Worm (Caenorhabditis elegans) whole organism, L2 larva: Measurements from ENCODE around the gene T28C6.10.

Experiments
- C34F6.9 ChIP-seq: fragments of 150-350 bp; optimal IDR thresholded peaks from 2 replicates; lab custom pipeline; 2014; ENCODE audit warnings: missing biosample characterization, missing genetic modification characterization
- F13H6.1 ChIP-seq: sonication (generic microtip); optimal IDR thresholded peaks from 2 replicates; lab custom pipeline; 2016; ENCODE audit warnings: missing genetic modification characterization, missing compliant biosample characterization
- R02D3.7 ChIP-seq: fragments of 150-350 bp; optimal IDR thresholded peaks from 2 replicates; lab custom pipeline; 2014; ENCODE audit warnings: missing biosample characterization, missing genetic modification characterization
- Y55F3AM.14 ChIP-seq: fragments of 200-800 bp; sonication (Bioruptor generic); optimal IDR thresholded peaks from 2 replicates; lab custom pipeline; 2018; ENCODE audit warnings: mild to moderate bottlenecking, missing genetic modification characterization, missing compliant biosample characterization
- ZK546.5 ChIP-seq: sonication (generic microtip); optimal IDR thresholded peaks from 2 replicates; lab custom pipeline; 2017; ENCODE audit warnings: missing biosample characterization, missing genetic modification characterization
- aly-2 ChIP-seq: fragments of 150-350 bp; optimal IDR thresholded peaks from 2 replicates; lab custom pipeline; 2014; ENCODE audit warnings: missing biosample characterization, missing genetic modification characterization
- ama-1 ChIP-seq: fragments of 150-350 bp; optimal IDR thresholded peaks from 2 replicates; lab custom pipeline; 2018; ENCODE audit warnings: inconsistent platforms
- blmp-1 ChIP-seq: sonication (generic microtip); optimal IDR thresholded peaks from 2 replicates; lab custom pipeline; 2017; ENCODE audit warnings: missing genetic modification characterization, mild to moderate bottlenecking, missing compliant biosample characterization, antibody characterized with exemption, moderate library complexity; ENCODE audit not compliant: insufficient read depth
- ceh-16 ChIP-seq: fragments of 150-350 bp; optimal IDR thresholded peaks from 2 replicates; lab custom pipeline; 2014; ENCODE audit warnings: missing biosample characterization, missing genetic modification characterization
- ceh-82 ChIP-seq: fragments of 150-350 bp; optimal IDR thresholded peaks from 2 replicates; lab custom pipeline; 2014; ENCODE audit warnings: missing biosample characterization, missing genetic modification characterization
- crh-2 ChIP-seq: sonication (generic microtip); optimal IDR thresholded peaks from 2 replicates; lab custom pipeline; 2017; ENCODE audit warnings: missing biosample characterization, missing genetic modification characterization
- egl-27 ChIP-seq: sonication (generic microtip); optimal IDR thresholded peaks from 3 replicates; lab custom pipeline; 2017; ENCODE audit warnings: missing biosample characterization, missing genetic modification reagents, missing genetic modification characterization
- elt-1 ChIP-seq: fragments of 150-350 bp; optimal IDR thresholded peaks from 2 replicates; lab custom pipeline; 2014; ENCODE audit warnings: missing biosample characterization, missing genetic modification characterization
- elt-3 ChIP-seq: sonication (generic microtip); optimal IDR thresholded peaks from 2 replicates; lab custom pipeline; 2017; ENCODE audit warnings: missing biosample characterization, missing genetic modification characterization
- fos-1 ChIP-seq: fragments of 150-350 bp; optimal IDR thresholded peaks from 2 replicates; lab custom pipeline; 2014; ENCODE audit warnings: missing biosample characterization, missing genetic modification characterization
- gmeb-1 ChIP-seq: fragments of 150-350 bp; optimal IDR thresholded peaks from 2 replicates; lab custom pipeline; 2014; ENCODE audit warnings: missing biosample characterization, missing genetic modification characterization
- lin-11 ChIP-seq: fragments of 150-350 bp; sonication (generic microtip); optimal IDR thresholded peaks from 2 replicates; lab custom pipeline; 2014; ENCODE audit warnings: missing biosample characterization, missing genetic modification characterization, inconsistent platforms, mixed read lengths
- lin-13 ChIP-seq: fragments of 150-350 bp; optimal IDR thresholded peaks from 2 replicates; lab custom pipeline; 2014; ENCODE audit warnings: missing biosample characterization, missing genetic modification reagents, missing genetic modification characterization
- lin-39 ChIP-seq: fragments of 150-350 bp; optimal IDR thresholded peaks from 2 replicates; lab custom pipeline; 2014; ENCODE audit warnings: missing biosample characterization, missing genetic modification reagents, missing genetic modification characterization
- mab-5 ChIP-seq: fragments of 150-350 bp; optimal IDR thresholded peaks from 2 replicates; lab custom pipeline; 2014; ENCODE audit warnings: missing biosample characterization, missing genetic modification characterization
- mbf-1 ChIP-seq: sonication (generic microtip); optimal IDR thresholded peaks from 2 replicates; lab custom pipeline; 2017; ENCODE audit warnings: missing biosample characterization, missing genetic modification characterization
- mdl-1 ChIP-seq, 2 experiments: fragments of 150-350 bp in 1 of 2; sonication (generic microtip) in 1 of 2; optimal IDR thresholded peaks; 2 replicates each; lab custom pipeline; 2017; ENCODE audit warnings: missing biosample characterization in 2 of 2, missing genetic modification characterization in 2 of 2
- nhr-10 ChIP-seq: sonication (generic microtip); optimal IDR thresholded peaks from 2 replicates; lab custom pipeline; 2017; ENCODE audit warnings: missing biosample characterization, missing genetic modification characterization
- nhr-11 ChIP-seq: fragments of 150-350 bp; optimal IDR thresholded peaks from 2 replicates; lab custom pipeline; 2014; ENCODE audit warnings: missing biosample characterization, missing genetic modification characterization
- nhr-129 ChIP-seq: fragments of 150-350 bp; optimal IDR thresholded peaks from 2 replicates; lab custom pipeline; 2014; ENCODE audit warnings: missing biosample characterization, missing genetic modification characterization
- nhr-23 ChIP-seq: fragments of 150-350 bp; optimal IDR thresholded peaks from 2 replicates; lab custom pipeline; 2014; ENCODE audit warnings: missing biosample characterization, missing genetic modification reagents, missing genetic modification characterization
- nhr-237 ChIP-seq: fragments of 150-350 bp; optimal IDR thresholded peaks from 2 replicates; lab custom pipeline; 2014; ENCODE audit warnings: missing biosample characterization, missing genetic modification characterization
- nhr-6 ChIP-seq: fragments of 150-350 bp; optimal IDR thresholded peaks from 2 replicates; lab custom pipeline; 2014; ENCODE audit warnings: missing biosample characterization, missing genetic modification characterization
- nhr-77 ChIP-seq: fragments of 150-350 bp; optimal IDR thresholded peaks from 2 replicates; lab custom pipeline; 2014; ENCODE audit warnings: missing biosample characterization, missing genetic modification characterization
- sem-4 ChIP-seq: fragments of 150-350 bp; optimal IDR thresholded peaks from 2 replicates; lab custom pipeline; 2014; ENCODE audit warnings: missing biosample characterization, missing genetic modification reagents, missing genetic modification characterization
- skn-1 ChIP-seq: sonication (generic microtip); optimal IDR thresholded peaks from 2 replicates; lab custom pipeline; 2017; ENCODE audit warnings: missing biosample characterization, missing genetic modification characterization
- sma-9 ChIP-seq, 2 experiments: fragments of 150-350 bp in 1 of 2; sonication (generic microtip) in 1 of 2; optimal IDR thresholded peaks; 2 replicates each; lab custom pipeline; 2014 to 2016; ENCODE audit warnings: missing genetic modification characterization in 2 of 2, mild to moderate bottlenecking in 1 of 2, missing biosample characterization in 1 of 2, missing compliant biosample characterization in 1 of 2, missing genetic modification reagents in 1 of 2, moderate library complexity in 1 of 2
- snpc-4 ChIP-seq: fragments of 150-350 bp; optimal IDR thresholded peaks from 2 replicates; lab custom pipeline; 2014; ENCODE audit warnings: missing biosample characterization, missing genetic modification characterization
- unc-39 ChIP-seq: fragments of 150-350 bp; optimal IDR thresholded peaks from 2 replicates; lab custom pipeline; 2014; ENCODE audit warnings: missing biosample characterization, missing genetic modification characterization
- unc-55 ChIP-seq: fragments of 150-350 bp; sonication (generic microtip); optimal IDR thresholded peaks from 3 replicates; lab custom pipeline; 2014; ENCODE audit warnings: missing biosample characterization, missing genetic modification reagents, missing genetic modification characterization
- unc-62 ChIP-seq: fragments of 150-350 bp; optimal IDR thresholded peaks from 2 replicates; lab custom pipeline; 2014; ENCODE audit warnings: missing biosample characterization, missing genetic modification reagents, missing genetic modification characterization
- zag-1 ChIP-seq: fragments of 150-350 bp; optimal IDR thresholded peaks from 2 replicates; lab custom pipeline; 2014; ENCODE audit warnings: missing biosample characterization, missing genetic modification characterization
- ztf-1 ChIP-seq: fragments of 200-800 bp; sonication (Bioruptor generic); conservative IDR thresholded peaks from 2 replicates; pipeline ENCODE4 v1.3.6; 2022; ENCODE audit warnings: missing genetic modification characterization, missing compliant biosample characterization
- ztf-11 ChIP-seq: sonication (generic microtip); optimal IDR thresholded peaks from 2 replicates; lab custom pipeline; 2017; ENCODE audit warnings: missing biosample characterization, missing genetic modification characterization
- ztf-4 ChIP-seq: fragments of 150-350 bp; optimal IDR thresholded peaks from 2 replicates; lab custom pipeline; 2014; ENCODE audit warnings: missing biosample characterization, missing genetic modification characterization

T28C6.10 gene

DNA sequence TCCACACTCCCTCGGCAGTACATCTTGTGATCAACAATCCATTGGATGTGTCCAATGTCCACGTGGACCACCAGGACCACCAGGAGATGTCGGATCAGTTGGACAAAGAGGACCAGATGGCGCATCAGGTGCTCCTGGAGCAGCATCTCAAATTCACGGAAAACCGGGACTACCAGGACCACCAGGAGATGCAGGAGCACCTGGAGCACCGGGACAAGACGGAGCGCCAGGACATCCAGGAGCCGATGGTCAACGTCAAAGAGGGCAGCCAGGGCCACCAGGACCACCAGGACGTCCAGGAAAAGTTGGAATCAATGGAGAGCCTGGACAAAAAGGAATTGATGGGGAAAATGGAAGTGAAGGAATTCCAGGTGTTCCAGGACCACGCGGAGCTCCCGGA lies 31.2 kb downstream of the T28C6.10 start:
- TF ChIP-seq mab-5 (tag; lab: Kevin White, UChicago) (no peak), lin-39 (tag; lab: Kevin White, UChicago) (no peak), sem-4 (no peak), ceh-82 (no peak), mbf-1 (tag; lab: Kevin White, UChicago) (no peak), crh-2 (tag; lab: Kevin White, UChicago) (no peak), unc-39 (tag; lab: Kevin White, UChicago) (no peak), egl-27 (no peak), nhr-237 (tag; lab: Kevin White, UChicago) (no peak), Y55F3AM.14 (GFP tag; lab: Kevin White, UChicago) (no peak), blmp-1 (no peak), nhr-6 (tag; lab: Kevin White, UChicago) (no peak), ama-1 (lab: Kevin White, UChicago) (no peak)
- TF ChIP-seq, all 48 proteins: peak for 0

DNA sequence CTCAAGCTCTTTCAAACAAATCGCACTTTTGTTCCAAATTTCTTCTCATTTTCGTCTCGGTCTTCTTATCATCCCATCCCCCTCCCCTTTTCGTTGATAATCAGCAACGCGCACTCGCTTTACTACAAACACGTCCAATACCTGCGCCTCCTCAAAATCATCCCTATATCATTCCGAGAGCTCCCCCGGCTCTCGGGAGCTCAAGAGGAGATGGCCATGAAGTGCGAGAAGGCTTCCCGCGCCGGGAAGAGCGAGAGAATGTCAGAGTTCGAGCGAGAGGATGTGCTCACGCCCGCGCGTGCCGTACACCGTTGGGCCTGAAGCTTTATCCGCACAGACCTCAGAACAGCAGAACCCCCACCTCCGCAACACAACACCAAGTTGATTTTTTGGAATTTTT lies 33.1 kb downstream of the T28C6.10 start:
- no peak for TF ChIP-seq nhr-6 (tag; lab: Kevin White, UChicago)
- TF ChIP-seq unc-55: no peak
- peak; percentile 47 for TF ChIP-seq F13H6.1

- TF ChIP-seq nhr-129 (no peak), Y55F3AM.14 (GFP tag; lab: Kevin White, UChicago) (no peak)
- TF ChIP-seq, all 48 proteins: peak for 0
These were observed 34.5 kb downstream of the T28C6.10 start, which contains the start of gene alp-1 for ce11 chrIV:8852194-8852593. Gene alp-1 (plus strand): TSS chrIV:8852494.

- TF ChIP-seq nhr-237 (tag; lab: Kevin White, UChicago): no peak
- TF ChIP-seq crh-2 (tag; lab: Kevin White, UChicago): no peak
- no peak for TF ChIP-seq sem-4
- TF ChIP-seq nhr-10 (tag; lab: Kevin White, UChicago): no peak
- TF ChIP-seq ztf-4 (tag; lab: Kevin White, UChicago): no peak
- no peak for TF ChIP-seq nhr-11
- no peak for TF ChIP-seq lin-39 (tag; lab: Kevin White, UChicago)
- TF ChIP-seq nhr-77 (tag; lab: Kevin White, UChicago): no peak
- TF ChIP-seq nhr-129: no peak
- no peak for TF ChIP-seq ztf-11 (tag; lab: Kevin White, UChicago)
- no peak for TF ChIP-seq C34F6.9 (tag; lab: Kevin White, UChicago)
- no peak for TF ChIP-seq sma-9 (GFP tag; optimal IDR thresholded peaks at IDR 0.05; lab: Kevin White, UChicago)
- no peak for TF ChIP-seq sma-9 (tag; optimal IDR thresholded peaks at IDR 0.05; lab: Kevin White, UChicago)
- TF ChIP-seq ceh-16: no peak
- no peak for TF ChIP-seq zag-1
These were observed 35.6 kb downstream of the T28C6.10 start for ce11 chrIV:8853301-8853700.

ce11 chrIV:8855963-8856362 lies 38.2 kb downstream of the T28C6.10 start, which contains the start of gene T11B7.5:
Gene T11B7.5 (minus strand): TSS chrIV:8856063.
- no peak for TF ChIP-seq C34F6.9 (tag; lab: Kevin White, UChicago)
- no peak for TF ChIP-seq ceh-16
- TF ChIP-seq ama-1 (lab: Kevin White, UChicago): no peak
- TF ChIP-seq ZK546.5 (tag; lab: Kevin White, UChicago): no peak
- TF ChIP-seq gmeb-1 (tag; lab: Kevin White, UChicago): no peak
- TF ChIP-seq blmp-1: no peak
- TF ChIP-seq elt-1: no peak
- TF ChIP-seq mdl-1 (tag; optimal IDR thresholded peaks at IDR 0.05; lab: Kevin White, UChicago): no peak
- TF ChIP-seq snpc-4 (tag; lab: Kevin White, UChicago): no peak
- TF ChIP-seq sma-9 (GFP tag; optimal IDR thresholded peaks at IDR 0.05; lab: Kevin White, UChicago): no peak
- TF ChIP-seq sma-9 (tag; optimal IDR thresholded peaks at IDR 0.05; lab: Kevin White, UChicago): no peak
- TF ChIP-seq nhr-11: no peak
- TF ChIP-seq mab-5 (tag; lab: Kevin White, UChicago): no peak
- TF ChIP-seq ztf-4 (tag; lab: Kevin White, UChicago): no peak
- TF ChIP-seq nhr-10 (tag; lab: Kevin White, UChicago): no peak
- no peak for TF ChIP-seq crh-2 (tag; lab: Kevin White, UChicago)
- TF ChIP-seq, all 48 proteins: peak for 0

DNA sequence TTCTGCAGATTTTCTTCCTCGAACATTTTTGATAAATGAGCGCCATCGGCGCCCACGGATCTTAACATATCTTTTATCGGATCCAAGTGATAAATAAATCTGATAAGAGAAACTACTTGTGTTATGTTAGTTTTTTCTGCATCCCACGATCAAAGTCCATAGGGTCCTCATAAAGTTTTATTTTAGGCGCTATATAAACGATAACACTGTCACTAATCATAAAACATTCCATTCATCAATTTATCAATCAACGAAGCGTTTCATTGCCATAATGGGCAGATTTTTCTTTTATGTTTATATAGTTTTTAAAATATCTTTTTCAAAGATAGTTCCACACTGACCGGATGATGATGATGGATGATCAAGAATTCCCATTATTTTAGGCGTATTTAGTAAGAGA lies 46.9 kb downstream of the T28C6.10 start:
- TF ChIP-seq unc-62 (GFP tag; lab: Kevin White, UChicago): peak; percentile 15
- TF ChIP-seq C34F6.9 (tag; lab: Kevin White, UChicago): no peak
- no peak for TF ChIP-seq lin-11
- no peak for TF ChIP-seq elt-3 (tag; lab: Kevin White, UChicago)
- no peak for TF ChIP-seq mdl-1 (tag; optimal IDR thresholded peaks at IDR 0.05; lab: Kevin White, UChicago)
- no peak for TF ChIP-seq nhr-23 (tag; lab: Kevin White, UChicago)
- no peak for TF ChIP-seq ZK546.5 (tag; lab: Kevin White, UChicago)
- peak; percentile 36 for TF ChIP-seq gmeb-1 (tag; lab: Kevin White, UChicago)
- TF ChIP-seq nhr-129: no peak
- no peak for TF ChIP-seq aly-2 (tag; lab: Kevin White, UChicago)
- no peak for TF ChIP-seq ceh-82
- no peak for TF ChIP-seq egl-27
- no peak for TF ChIP-seq lin-13 (GFP tag; lab: Kevin White, UChicago)
- no peak for TF ChIP-seq blmp-1
- TF ChIP-seq sma-9 (GFP tag; optimal IDR thresholded peaks at IDR 0.05; lab: Kevin White, UChicago): peak; percentile 43
- TF ChIP-seq sma-9 (tag; optimal IDR thresholded peaks at IDR 0.05; lab: Kevin White, UChicago): no peak
- no peak for TF ChIP-seq skn-1
- TF ChIP-seq nhr-11: no peak
- no peak for TF ChIP-seq fos-1 (tag; lab: Kevin White, UChicago)
- TF ChIP-seq ztf-1: no peak
- TF ChIP-seq mbf-1 (tag; lab: Kevin White, UChicago): no peak
- TF ChIP-seq zag-1: no peak
- TF ChIP-seq Y55F3AM.14 (GFP tag; lab: Kevin White, UChicago): no peak
- no peak for TF ChIP-seq lin-39 (tag; lab: Kevin White, UChicago)
- no peak for TF ChIP-seq R02D3.7
- TF ChIP-seq sem-4: no peak
